Worm (Caenorhabditis elegans) whole organism, young adult: Measurements from ENCODE around the gene F40G9.12.

ENCODE experiments used
- F33H1.4 ChIP-seq: fragments of 200-800 bp; sonication (Bioruptor generic); IDR thresholded peaks from 2 replicates; pipeline ENCODE4 v1.3.6; 2022; ENCODE audit warnings: missing genetic modification reagents, missing genetic modification characterization, missing compliant biosample characterization
- F49E8.2 ChIP-seq: sonication (generic microtip); optimal IDR thresholded peaks from 3 replicates; lab custom pipeline; 2017; ENCODE audit warnings: missing genetic modification characterization, mild to moderate bottlenecking, missing compliant biosample characterization, antibody characterized with exemption, moderate library complexity; ENCODE audit not compliant: insufficient read depth
- ama-1 ChIP-seq, 3 experiments: fragments of 150-350 bp in 1 of 3; sonication (generic microtip) in 2 of 3; optimal IDR thresholded peaks; 2 replicates each; lab custom pipeline; 2014 to 2018; ENCODE audit warnings: missing biosample characterization in 2 of 3, missing genetic modification characterization in 2 of 3, missing genetic modification reagents in 2 of 3
- bed-2 ChIP-seq: fragments of 200-800 bp; sonication (Bioruptor generic); IDR thresholded peaks from 2 replicates; pipeline ENCODE4 v1.3.6; 2022; ENCODE audit warnings: missing genetic modification reagents, missing genetic modification characterization, missing compliant biosample characterization
- nfya-1 ChIP-seq: sonication (generic microtip); optimal IDR thresholded peaks from 2 replicates; lab custom pipeline; 2017; ENCODE audit warnings: antibody characterized with exemption, missing compliant biosample characterization, missing genetic modification characterization, borderline replicate concordance; ENCODE audit not compliant: insufficient read depth
- nfya-2 ChIP-seq: fragments of 200-800 bp; sonication (Bioruptor generic); IDR thresholded peaks from 2 replicates; pipeline ENCODE4 v1.3.6; 2022; ENCODE audit warnings: missing genetic modification reagents, missing genetic modification characterization, missing compliant biosample characterization
- nhr-120 ChIP-seq: fragments of 200-800 bp; sonication (Bioruptor generic); IDR thresholded peaks from 2 replicates; pipeline ENCODE4 v1.3.6; 2022; ENCODE audit warnings: missing genetic modification characterization, missing compliant biosample characterization
- sea-2 ChIP-seq: fragments of 200-800 bp; sonication (Bioruptor generic); IDR thresholded peaks from 2 replicates; pipeline ENCODE4 v1.3.6; 2022; ENCODE audit warnings: missing genetic modification characterization, missing compliant biosample characterization
- snpc-4 ChIP-seq, 5 experiments: fragments of 150-350 bp in 1 of 5; sonication (generic microtip) in 4 of 5; optimal IDR thresholded peaks; 2 replicates each; lab custom pipeline; 2014 to 2018; ENCODE audit warnings: missing genetic modification characterization in 5 of 5, missing biosample characterization in 3 of 5, antibody characterized with exemption in 2 of 5, mild to moderate bottlenecking in 2 of 5, missing compliant biosample characterization in 2 of 5, missing genotype in 2 of 5, moderate library complexity in 2 of 5, missing genetic modification reagents in 1 of 5
- unc-130 ChIP-seq: sonication (generic microtip); optimal IDR thresholded peaks from 2 replicates; lab custom pipeline; 2016; ENCODE audit warnings: missing genetic modification reagents, missing genetic modification characterization, missing compliant biosample characterization
- unc-62 ChIP-seq: fragments of 150-350 bp; optimal IDR thresholded peaks from 2 replicates; lab custom pipeline; 2014; ENCODE audit warnings: missing biosample characterization, missing genetic modification reagents, missing genetic modification characterization
- ztf-3 ChIP-seq: fragments of 200-800 bp; sonication (Bioruptor generic); optimal IDR thresholded peaks from 2 replicates; lab custom pipeline; 2018; ENCODE audit warnings: mild to moderate bottlenecking, missing genetic modification characterization, missing compliant biosample characterization

- TF ChIP-seq unc-62 (GFP tag; lab: Kevin White, UChicago) (no peak), sea-2 (GFP tag; lab: Robert Waterston, UW) (no peak), ztf-3 (GFP tag; lab: Kevin White, UChicago) (no peak), F49E8.2 (tag; lab: Kevin White, UChicago) (no peak), bed-2 (GFP tag; lab: Robert Waterston, UW) (no peak), nfya-1 (tag; lab: Kevin White, UChicago) (no peak), snpc-4 (GFP tag; optimal IDR thresholded peaks at IDR 0.05; lab: Kevin White, UChicago) (no peak), snpc-4 (tag; optimal IDR thresholded peaks at IDR 0.05; lab: Kevin White, UChicago) (no peak), F33H1.4 (GFP tag; lab: Robert Waterston, UW) (no peak), nfya-2 (no peak), unc-130 (GFP tag; lab: Kevin White, UChicago) (no peak), ama-1 (optimal IDR thresholded peaks at IDR 0.05; lab: Kevin White, UChicago) (no peak), ama-1 (GFP tag; optimal IDR thresholded peaks at IDR 0.05; lab: Kevin White, UChicago) (no peak), nhr-120 (GFP tag; lab: Robert Waterston, UW) (no peak)
Measured at ce11 chrIII:188426-188888, 16.8 kb downstream of the F40G9.12 start, which contains the start of gene ubc-20.
